Worm (Caenorhabditis elegans): ENCODE results near the gene T25F10.1.

Gene T25F10.1

ce11 chrV:6787906-6788430 is 19.7 kb downstream of the T25F10.1 start, which contains the start of gene ZC404.2 (continued):
- no peak for TF ChIP-seq lir-1 (GFP tag; conservative IDR thresholded peaks at IDR 0.05)

ce11 chrV:6792565-6792964 is 24.3 kb downstream of the T25F10.1 start, which contains the start of gene gck-2:
gck-2 (minus strand) TSS chrV:6792665.
- TF ChIP-seq aptf-3 (GFP tag; IDR thresholded peaks at IDR 0.05) = no peak
- no peak for TF ChIP-seq lin-26 (GFP tag; IDR thresholded peaks at IDR 0.05)
- no peak for TF ChIP-seq ceh-91 (GFP tag; IDR thresholded peaks at IDR 0.05)
- TF ChIP-seq ceh-79 (tag; optimal IDR thresholded peaks at IDR 0.05) = no peak
- no peak for TF ChIP-seq aptf-2 (GFP tag; conservative IDR thresholded peaks at IDR 0.05)
- TF ChIP-seq lin-35 (GFP tag; optimal IDR thresholded peaks at IDR 0.05) = no peak
- TF ChIP-seq lin-40 (tag; optimal IDR thresholded peaks at IDR 0.05) = no peak
- no peak for TF ChIP-seq nhr-90 (tag; optimal IDR thresholded peaks at IDR 0.05)
- no peak for TF ChIP-seq Y67H2A.10 (GFP tag; conservative IDR thresholded peaks at IDR 0.05)
- TF ChIP-seq nhr-80 (tag; optimal IDR thresholded peaks at IDR 0.05) = no peak
- no peak for TF ChIP-seq akir-1 (GFP tag; optimal IDR thresholded peaks at IDR 0.05)
- no peak for TF ChIP-seq F57A8.1 (GFP tag; optimal IDR thresholded peaks at IDR 0.05)
- TF ChIP-seq C17E4.6 (GFP tag; IDR thresholded peaks at IDR 0.05) = no peak
- TF ChIP-seq Y53G8AR.9 (GFP tag; conservative IDR thresholded peaks at IDR 0.05) = no peak
- TF ChIP-seq tbx-9 (tag; optimal IDR thresholded peaks at IDR 0.05; ENCODE audit: borderline replicate concordance) = no peak
- TF ChIP-seq lsy-27 (tag; optimal IDR thresholded peaks at IDR 0.05; ENCODE audit: borderline replicate concordance, insufficient read depth) = no peak
- no peak for TF ChIP-seq him-1 (tag; optimal IDR thresholded peaks at IDR 0.05)
- no peak for TF ChIP-seq F33H1.4 (GFP tag; IDR thresholded peaks at IDR 0.05)
- TF ChIP-seq ets-4 (GFP tag; optimal IDR thresholded peaks at IDR 0.05) = no peak
- TF ChIP-seq B0035.1 (tag; optimal IDR thresholded peaks at IDR 0.05) = no peak

ce11 chrV:6792973-6793372 is 24.7 kb downstream of the T25F10.1 start:
- TF ChIP-seq dpff-1 (tag; optimal IDR thresholded peaks at IDR 0.05) = no peak
- peak; percentile 53; the same call in 1 of the 2 replicates for TF ChIP-seq madf-6 (GFP tag; IDR thresholded peaks at IDR 0.05)
- no peak for TF ChIP-seq ZK185.1 (tag; optimal IDR thresholded peaks at IDR 0.05; ENCODE audit: poor library complexity, severe bottlenecking)
- no peak for TF ChIP-seq lir-1 (GFP tag; conservative IDR thresholded peaks at IDR 0.05)
- TF ChIP-seq lsl-1 (GFP tag; optimal IDR thresholded peaks at IDR 0.05) = peak; percentile 45
- TF ChIP-seq lag-1 (GFP tag; IDR thresholded peaks at IDR 0.05) = no peak
- no peak for TF ChIP-seq ceh-27 (GFP tag; optimal IDR thresholded peaks at IDR 0.05)
- peak; percentile 29 for TF ChIP-seq dpl-1 (GFP tag; optimal IDR thresholded peaks at IDR 0.05)
- TF ChIP-seq K11D2.4 (GFP tag; IDR thresholded peaks at IDR 0.05) = no peak
- TF ChIP-seq Y95B8A.8 (GFP tag; IDR thresholded peaks at IDR 0.05) = no peak
- TF ChIP-seq D2030.7 (GFP tag; IDR thresholded peaks at IDR 0.05) = no peak
- no peak for TF ChIP-seq ceh-100 (GFP tag; IDR thresholded peaks at IDR 0.05)
- TF ChIP-seq nhr-179 (tag; optimal IDR thresholded peaks at IDR 0.05) = no peak
- TF ChIP-seq B0035.1 (tag; optimal IDR thresholded peaks at IDR 0.05) = no peak
- no peak for TF ChIP-seq let-607 (tag; optimal IDR thresholded peaks at IDR 0.05)
- TF ChIP-seq lin-54 (GFP tag; optimal IDR thresholded peaks at IDR 0.05) = peak; percentile 74
- no peak for TF ChIP-seq lin-40 (tag; optimal IDR thresholded peaks at IDR 0.05)
- TF ChIP-seq hrde-1 (tag; optimal IDR thresholded peaks at IDR 0.05; ENCODE audit: borderline replicate concordance) = no peak
- TF ChIP-seq ekl-4 (GFP tag; IDR thresholded peaks at IDR 0.05) = no peak
- no peak for TF ChIP-seq ets-4 (GFP tag; optimal IDR thresholded peaks at IDR 0.05)
- no peak for TF ChIP-seq ceh-58 (GFP tag; IDR thresholded peaks at IDR 0.05)
- no peak for TF ChIP-seq B0336.3 (GFP tag; IDR thresholded peaks at IDR 0.05)
- TF ChIP-seq efl-1 (GFP tag; optimal IDR thresholded peaks at IDR 0.05) = peak; percentile 80
- no peak for TF ChIP-seq somi-1 (GFP tag; optimal IDR thresholded peaks at IDR 0.05)
- no peak; the same call in 1 of the 2 replicates for TF ChIP-seq F33H1.4 (GFP tag; IDR thresholded peaks at IDR 0.05)
- TF ChIP-seq unc-130 (GFP tag; optimal IDR thresholded peaks at IDR 0.05) = no peak
- TF ChIP-seq let-526 (GFP tag; IDR thresholded peaks at IDR 0.05) = no peak
- TF ChIP-seq nhr-80 (tag; optimal IDR thresholded peaks at IDR 0.05) = no peak
- no peak for TF ChIP-seq sea-2 (GFP tag; IDR thresholded peaks at IDR 0.05)
- TF ChIP-seq unc-62 (GFP tag; optimal IDR thresholded peaks at IDR 0.05) = no peak

All from whole organism, young adult.